Fruit fly (Drosophila melanogaster): ENCODE measurements around the gene Gr93c.

The Gr93c gene

DNA sequence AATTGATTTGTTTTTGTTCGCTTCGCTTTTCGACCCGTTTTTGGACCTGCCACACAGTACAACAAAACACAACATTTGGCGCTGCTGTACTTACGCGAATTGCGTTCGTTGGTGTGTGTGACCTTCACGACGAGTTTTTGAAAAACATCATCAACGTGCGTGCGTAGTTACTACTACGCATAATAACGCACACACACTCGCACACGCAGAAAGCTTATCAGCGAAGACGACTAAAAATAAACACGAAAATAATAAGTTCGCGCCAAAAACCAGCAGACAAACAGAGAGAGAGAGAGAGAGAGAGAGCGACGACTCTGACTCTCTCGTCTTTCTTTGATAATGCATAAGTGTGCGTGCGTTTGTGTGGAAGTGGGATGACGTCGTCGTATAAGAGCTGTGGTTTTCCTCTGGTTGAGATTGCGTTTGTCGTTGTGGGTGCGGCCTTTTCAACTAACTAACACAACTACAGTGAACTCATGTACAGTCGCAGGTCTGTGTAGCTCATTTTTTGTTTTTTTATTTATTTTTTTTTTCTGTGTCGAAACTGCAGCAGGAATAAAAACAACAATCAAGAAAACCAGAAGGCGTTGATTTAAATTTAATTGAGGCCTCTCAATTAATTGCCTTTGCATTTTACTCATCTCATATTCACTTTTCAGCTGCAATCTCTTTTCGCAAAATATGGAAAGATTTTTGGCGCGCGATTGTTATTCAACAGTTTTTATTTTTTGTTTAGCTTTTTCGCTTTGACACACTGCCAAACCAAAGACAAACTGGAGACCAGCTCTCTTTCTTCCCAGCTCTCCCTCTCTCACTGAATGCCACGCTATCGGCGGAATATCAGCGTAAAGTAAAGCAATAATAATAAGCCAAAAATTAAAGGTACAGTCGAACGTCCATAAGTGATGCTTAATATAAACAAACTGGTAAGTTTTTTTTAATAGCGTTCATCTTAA is 8.8 kb upstream of the Gr93c start (continued):
- TF ChIP-seq CG12219 (GFP tag; optimal IDR thresholded peaks at IDR 0.05) = no peak
- TF ChIP-seq Rfx (GFP tag; IDR thresholded peaks at IDR 0.05) = no peak; the same call in 1 of the 2 replicates
- no peak for TF ChIP-seq NFAT (GFP tag; IDR thresholded peaks at IDR 0.05)
- TF ChIP-seq E2f1 (GFP tag; IDR thresholded peaks at IDR 0.05) = peak; percentile 69; the same call in 1 of the 2 replicates
- peak; percentile 19 for TF ChIP-seq scrt (GFP tag; optimal IDR thresholded peaks at IDR 0.05)
- TF ChIP-seq gem (tag; optimal IDR thresholded peaks at IDR 0.05) = peak; percentile 7
- no peak for TF ChIP-seq CG14050 (GFP tag; IDR thresholded peaks at IDR 0.05)
- no peak for TF ChIP-seq CG12104 (GFP tag; optimal IDR thresholded peaks at IDR 0.05)
- TF ChIP-seq CG3838 (GFP tag; optimal IDR thresholded peaks at IDR 0.05) = no peak
- TF ChIP-seq Myb (GFP tag; optimal IDR thresholded peaks at IDR 0.05) = no peak
- no peak for TF ChIP-seq CG6254 (GFP tag; optimal IDR thresholded peaks at IDR 0.05)
- no peak for TF ChIP-seq CG17361 (GFP tag; IDR thresholded peaks at IDR 0.05)
- TF ChIP-seq chinmo (GFP tag; IDR thresholded peaks at IDR 0.05; ENCODE audit: partially characterized antibody) = peak; percentile 94
- TF ChIP-seq slou (GFP tag; optimal IDR thresholded peaks at IDR 0.05) = no peak
- TF ChIP-seq CG31224 (GFP tag; IDR thresholded peaks at IDR 0.05) = no peak
- TF ChIP-seq Awh (GFP tag; IDR thresholded peaks at IDR 0.05) = 0 out of 2 replicates have a peak, but pooled peaks have one; percentile 30
- no peak for TF ChIP-seq nerfin-2 (GFP tag; IDR thresholded peaks at IDR 0.05; ENCODE audit: partially characterized antibody)
- no peak for TF ChIP-seq ro (GFP tag; IDR thresholded peaks at IDR 0.05)
- TF ChIP-seq CG13296 (GFP tag; optimal IDR thresholded peaks at IDR 0.05) = peak; percentile 15
- TF ChIP-seq nmo (GFP tag; optimal IDR thresholded peaks at IDR 0.05) = no peak
- peak; percentile 32 for TF ChIP-seq ewg (GFP tag; optimal IDR thresholded peaks at IDR 0.05)
- TF ChIP-seq CG34376 (GFP tag; optimal IDR thresholded peaks at IDR 0.05) = peak; percentile 3
- no peak for TF ChIP-seq Ets97D (GFP tag; optimal IDR thresholded peaks at IDR 0.05)
- TF ChIP-seq mirr (GFP tag; optimal IDR thresholded peaks at IDR 0.05) = peak; percentile 89
- TF ChIP-seq lbe (GFP tag; optimal IDR thresholded peaks at IDR 0.05) = peak; percentile 85
- no peak for TF ChIP-seq gcm2 (GFP tag; optimal IDR thresholded peaks at IDR 0.05)
- no peak for TF ChIP-seq Mrtf (GFP tag; IDR thresholded peaks at IDR 0.05)
- no peak for TF ChIP-seq CG6175 (GFP tag; IDR thresholded peaks at IDR 0.05)
- TF ChIP-seq CG12659 (GFP tag; optimal IDR thresholded peaks at IDR 0.05) = no peak
- TF ChIP-seq seq (GFP tag; IDR thresholded peaks at IDR 0.05) = peak; percentile 30; the same call in 1 of the 2 replicates
- TF ChIP-seq CG9876 (GFP tag; optimal IDR thresholded peaks at IDR 0.05) = no peak
- TF ChIP-seq trh (GFP tag; optimal IDR thresholded peaks at IDR 0.05) = no peak
- TF ChIP-seq CG10274 (GFP tag; optimal IDR thresholded peaks at IDR 0.05) = no peak
- TF ChIP-seq nom (GFP tag; optimal IDR thresholded peaks at IDR 0.05) = peak; percentile 89
- TF ChIP-seq CG30403 (GFP tag; optimal IDR thresholded peaks at IDR 0.05) = no peak
- TF ChIP-seq CG4730 (GFP tag; IDR thresholded peaks at IDR 0.05) = no peak
- TF ChIP-seq Bteb2 (GFP tag; optimal IDR thresholded peaks at IDR 0.05) = no peak
- peak; percentile 89 for TF ChIP-seq CG13624 (GFP tag; optimal IDR thresholded peaks at IDR 0.05)
- no peak for TF ChIP-seq CG43689 (GFP tag; IDR thresholded peaks at IDR 0.05)
- TF ChIP-seq org-1 (GFP tag; optimal IDR thresholded peaks at IDR 0.05) = no peak
- peak; percentile 86 for TF ChIP-seq ERR (GFP tag; optimal IDR thresholded peaks at IDR 0.05)
- TF ChIP-seq fu2 (GFP tag; optimal IDR thresholded peaks at IDR 0.05) = no peak
- TF ChIP-seq fd96Cb (tag; optimal IDR thresholded peaks at IDR 0.05) = no peak
- TF ChIP-seq dpn (GFP tag; optimal IDR thresholded peaks at IDR 0.05) = no peak
- peak; percentile 63 for TF ChIP-seq sd (tag; optimal IDR thresholded peaks at IDR 0.05)
- TF ChIP-seq yki (optimal IDR thresholded peaks at IDR 0.05) = peak; percentile 70
- no peak; the same call in 1 of the 2 replicates for TF ChIP-seq sim (GFP tag; IDR thresholded peaks at IDR 0.05)
- no peak for TF ChIP-seq Nf-YA (GFP tag; IDR thresholded peaks at IDR 0.05)
- TF ChIP-seq CG11723 (GFP tag; optimal IDR thresholded peaks at IDR 0.05) = no peak
- TF ChIP-seq wdn (GFP tag; IDR thresholded peaks at IDR 0.05) = peak; percentile 28

Data from whole organism, embryonic.